Worm (Caenorhabditis elegans) whole organism, L1 larva: ENCODE data around the gene rgs-5.

ENCODE experiments used
- C16A3.4 ChIP-seq: fragments of 150-350 bp; optimal IDR thresholded peaks from 2 replicates; lab custom pipeline; 2014; ENCODE audit warnings: missing biosample characterization, missing genetic modification characterization
- Y116A8C.19 ChIP-seq: sonication (generic microtip); optimal IDR thresholded peaks from 2 replicates; lab custom pipeline; 2016; ENCODE audit warnings: missing compliant biosample characterization, missing genetic modification characterization, borderline replicate concordance
- ceh-63 ChIP-seq: fragments of 200-800 bp; sonication (Bioruptor generic); optimal IDR thresholded peaks from 2 replicates; lab custom pipeline; 2018; ENCODE audit warnings: mild to moderate bottlenecking, missing genetic modification characterization, missing compliant biosample characterization
- ceh-8 ChIP-seq: fragments of 200-800 bp; sonication (Bioruptor generic); optimal IDR thresholded peaks from 2 replicates; lab custom pipeline; 2018; ENCODE audit warnings: mild to moderate bottlenecking, missing genetic modification characterization, moderate library complexity, missing compliant biosample characterization
- ceh-82 ChIP-seq, 3 experiments: fragments of 150-350 bp in 1 of 3; sonication (generic microtip) in 2 of 3; optimal IDR thresholded peaks; 2 replicates each; lab custom pipeline; 2014 to 2017; ENCODE audit warnings: missing biosample characterization in 3 of 3, missing genetic modification characterization in 3 of 3
- ceh-88 ChIP-seq: fragments of 200-800 bp; sonication (Bioruptor generic); IDR thresholded peaks from 2 replicates; pipeline ENCODE4 v1.3.6; 2022; ENCODE audit warnings: missing genetic modification characterization, missing compliant biosample characterization
- dsc-1 ChIP-seq: sonication (generic microtip); optimal IDR thresholded peaks from 2 replicates; lab custom pipeline; 2016; ENCODE audit warnings: mild to moderate bottlenecking, missing genetic modification characterization, missing compliant biosample characterization
- efl-1 ChIP-seq, 4 experiments: fragments of 150-350 bp; optimal IDR thresholded peaks in 3 of 4; peaks in 1 of 4; 1 replicate in 1 of 4; 2 replicates in 3 of 4; lab custom pipeline; 2014; ENCODE audit warnings: missing biosample characterization in 2 of 4, missing genetic modification characterization in 2 of 4, missing genetic modification reagents in 2 of 4
- efl-3 ChIP-seq: fragments of 200-800 bp; sonication (Bioruptor generic); optimal IDR thresholded peaks from 2 replicates; lab custom pipeline; 2018; ENCODE audit warnings: mild to moderate bottlenecking, missing genetic modification characterization, missing compliant biosample characterization
- egl-13 ChIP-seq: sonication (generic microtip); optimal IDR thresholded peaks from 2 replicates; lab custom pipeline; 2016; ENCODE audit warnings: missing genotype, missing genetic modification reagents, missing genetic modification characterization, missing compliant biosample characterization
- egl-27 ChIP-seq, 2 experiments: fragments of 150-350 bp in 1 of 2; sonication (generic microtip); optimal IDR thresholded peaks; 3 replicates each; lab custom pipeline; 2017 to 2018; ENCODE audit warnings: missing biosample characterization in 2 of 2, missing genetic modification characterization in 2 of 2, missing genetic modification reagents in 2 of 2
- elt-3 ChIP-seq, 6 experiments: fragments of 150-350 bp in 1 of 6; sonication (generic microtip); optimal IDR thresholded peaks; 2 replicates each; lab custom pipeline; 2017 to 2018; ENCODE audit warnings: missing biosample characterization in 6 of 6, missing genetic modification characterization in 6 of 6, inconsistent platforms in 1 of 6
- fkh-10 ChIP-seq: sonication (generic microtip); optimal IDR thresholded peaks from 2 replicates; lab custom pipeline; 2017; ENCODE audit warnings: missing biosample characterization, missing genetic modification reagents, missing genetic modification characterization
- fkh-4 ChIP-seq: sonication (generic microtip); optimal IDR thresholded peaks from 2 replicates; lab custom pipeline; 2016; ENCODE audit warnings: missing compliant biosample characterization, missing genetic modification characterization, borderline replicate concordance
- fkh-8 ChIP-seq: sonication (generic microtip); optimal IDR thresholded peaks from 2 replicates; lab custom pipeline; 2016; ENCODE audit warnings: mild to moderate bottlenecking, missing genetic modification characterization, missing compliant biosample characterization
- grh-1 ChIP-seq: fragments of 200-800 bp; sonication (Bioruptor generic); IDR thresholded peaks from 2 replicates; pipeline ENCODE4 v1.3.6; 2022; ENCODE audit warnings: missing genetic modification reagents, missing genetic modification characterization, missing compliant biosample characterization
- hlh-17 ChIP-seq: fragments of 200-800 bp; sonication (Bioruptor generic); optimal IDR thresholded peaks from 2 replicates; lab custom pipeline; 2018; ENCODE audit warnings: missing genetic modification characterization, mild to moderate bottlenecking, missing compliant biosample characterization, moderate library complexity, borderline replicate concordance
- hpl-2 ChIP-seq: fragments of 150-350 bp; optimal IDR thresholded peaks from 2 replicates; lab custom pipeline; 2014; ENCODE audit warnings: missing biosample characterization, missing genetic modification reagents, missing genetic modification characterization
- irx-1 ChIP-seq: sonication (generic microtip); optimal IDR thresholded peaks from 2 replicates; lab custom pipeline; 2016; ENCODE audit warnings: missing genetic modification characterization, missing compliant biosample characterization
- lin-15B ChIP-seq: fragments of 150-350 bp; sonication (generic microtip); optimal IDR thresholded peaks from 3 replicates; lab custom pipeline; 2014; ENCODE audit warnings: missing biosample characterization, missing genetic modification characterization
- lin-35 ChIP-seq, 2 experiments: fragments of 150-350 bp; optimal IDR thresholded peaks; 2 replicates each; lab custom pipeline; 2014; ENCODE audit warnings: missing biosample characterization in 2 of 2, missing genetic modification characterization in 2 of 2, missing genetic modification reagents in 2 of 2
- lin-39 ChIP-seq: fragments of 150-350 bp; optimal IDR thresholded peaks from 2 replicates; lab custom pipeline; 2014; ENCODE audit warnings: missing biosample characterization, missing genetic modification reagents, missing genetic modification characterization
- lsy-2 ChIP-seq, 2 experiments: fragments of 150-350 bp; optimal IDR thresholded peaks; 2 replicates each; lab custom pipeline; 2014; ENCODE audit warnings: missing biosample characterization in 2 of 2, missing genetic modification characterization in 2 of 2
- mdl-1 ChIP-seq, 2 experiments: fragments of 150-350 bp; optimal IDR thresholded peaks; 2 replicates each; lab custom pipeline; 2014 to 2017; ENCODE audit warnings: missing biosample characterization in 2 of 2, missing genetic modification characterization in 2 of 2, inconsistent platforms in 1 of 2
- nhr-19 ChIP-seq: fragments of 200-800 bp; sonication (Bioruptor generic); conservative IDR thresholded peaks from 2 replicates; pipeline ENCODE4 v1.3.6; 2022; ENCODE audit warnings: missing genetic modification characterization, missing compliant biosample characterization
- nhr-20 ChIP-seq: sonication (generic microtip); optimal IDR thresholded peaks from 2 replicates; lab custom pipeline; 2016; ENCODE audit warnings: mild to moderate bottlenecking, missing genetic modification characterization, missing compliant biosample characterization
- nhr-47 ChIP-seq: sonication (generic microtip); optimal IDR thresholded peaks from 2 replicates; lab custom pipeline; 2016; ENCODE audit warnings: mild to moderate bottlenecking, missing genetic modification characterization, moderate library complexity, missing compliant biosample characterization
- nhr-77 ChIP-seq: fragments of 150-350 bp; optimal IDR thresholded peaks from 2 replicates; lab custom pipeline; 2014; ENCODE audit warnings: missing biosample characterization, missing genetic modification characterization
- nhr-84 ChIP-seq: sonication (generic microtip); optimal IDR thresholded peaks from 2 replicates; lab custom pipeline; 2017; ENCODE audit warnings: missing biosample characterization, missing genetic modification characterization
- nhr-85 ChIP-seq: sonication (generic microtip); peaks from one replicate; lab custom pipeline; 2016; ENCODE audit warnings: missing genetic modification characterization, inconsistent platforms, missing compliant biosample characterization
- nhr-90 ChIP-seq: sonication (generic microtip); optimal IDR thresholded peaks from 2 replicates; lab custom pipeline; 2016; ENCODE audit warnings: mild to moderate bottlenecking, missing genetic modification characterization, missing compliant biosample characterization; ENCODE audit not compliant: poor library complexity
- pag-3 ChIP-seq: sonication (generic microtip); optimal IDR thresholded peaks from 2 replicates; lab custom pipeline; 2017; ENCODE audit warnings: missing genetic modification characterization, mild to moderate bottlenecking, missing compliant biosample characterization, antibody characterized with exemption, borderline replicate concordance; ENCODE audit not compliant: insufficient read depth
- pax-3 ChIP-seq: fragments of 200-800 bp; sonication (Bioruptor generic); optimal IDR thresholded peaks from 2 replicates; lab custom pipeline; 2018; ENCODE audit warnings: mild to moderate bottlenecking, missing genetic modification characterization, moderate library complexity, missing compliant biosample characterization
- pqm-1 ChIP-seq: sonication (generic microtip); optimal IDR thresholded peaks from 3 replicates; lab custom pipeline; 2017; ENCODE audit warnings: missing biosample characterization, missing genetic modification characterization
- sox-4 ChIP-seq: sonication (generic microtip); optimal IDR thresholded peaks from 2 replicates; lab custom pipeline; 2016; ENCODE audit warnings: missing genetic modification characterization, missing compliant biosample characterization
- sptf-1 ChIP-seq: fragments of 150-350 bp; optimal IDR thresholded peaks from 2 replicates; lab custom pipeline; 2014; ENCODE audit warnings: missing biosample characterization, missing genetic modification characterization
- tbx-2 ChIP-seq: sonication (generic microtip); optimal IDR thresholded peaks from 2 replicates; lab custom pipeline; 2016; ENCODE audit warnings: missing genetic modification characterization, missing compliant biosample characterization
- tlp-1 ChIP-seq: fragments of 150-350 bp; optimal IDR thresholded peaks from 2 replicates; lab custom pipeline; 2014; ENCODE audit warnings: missing biosample characterization, missing genetic modification characterization
- unc-30 ChIP-seq: sonication (generic microtip); optimal IDR thresholded peaks from 2 replicates; lab custom pipeline; 2017; ENCODE audit warnings: missing biosample characterization, missing genetic modification characterization
- unc-86 ChIP-seq: sonication (generic microtip); optimal IDR thresholded peaks from 2 replicates; lab custom pipeline; 2016; ENCODE audit warnings: missing genetic modification characterization, missing compliant biosample characterization
- xbp-1 ChIP-seq: sonication (generic microtip); optimal IDR thresholded peaks from 2 replicates; lab custom pipeline; 2016; ENCODE audit warnings: missing genetic modification characterization, missing compliant biosample characterization

The rgs-5 gene

ce11 chrIII:5722550-5722949 lies 24.2 kb downstream of the rgs-5 start, which contains the start of gene wrm-1:
wrm-1 (plus strand) TSS chrIII:5722850.
- TF ChIP-seq nhr-90 (tag; lab: Kevin White, UChicago) (no peak), ceh-82 (tag; optimal IDR thresholded peaks at IDR 0.05; lab: Kevin White, UChicago) (no peak), ceh-8 (no peak), Y116A8C.19 (tag; lab: Kevin White, UChicago) (no peak), dsc-1 (tag; lab: Kevin White, UChicago) (no peak), sox-4 (no peak), pax-3 (tag; lab: Kevin White, UChicago) (no peak), nhr-19 (GFP tag; lab: Robert Waterston, UW) (no peak), fkh-4 (tag; lab: Kevin White, UChicago) (no peak), ceh-63 (GFP tag; lab: Kevin White, UChicago) (no peak), pag-3 (tag; lab: Kevin White, UChicago) (no peak), lsy-2 (tag; optimal IDR thresholded peaks at IDR 0.05; lab: Kevin White, UChicago) (no peak)

- TF ChIP-seq pqm-1 (tag; lab: Kevin White, UChicago) (no peak), fkh-8 (tag; lab: Kevin White, UChicago) (no peak), fkh-10 (no peak), hlh-17 (GFP tag; lab: Kevin White, UChicago) (no peak), pax-3 (tag; lab: Kevin White, UChicago) (no peak), hpl-2 (GFP tag; lab: Kevin White, UChicago) (no peak)
Measured at ce11 chrIII:5727827-5728226, 29.5 kb downstream of the rgs-5 start, which contains the start of gene egg-1. egg-1 (plus strand) TSS chrIII:5728180.

- TF ChIP-seq lsy-2 (tag; optimal IDR thresholded peaks at IDR 0.05; lab: Kevin White, UChicago) = no peak
- no peak for TF ChIP-seq lin-35 (GFP tag; optimal IDR thresholded peaks at IDR 0.05; lab: Kevin White, UChicago)
- TF ChIP-seq sptf-1 (tag; lab: Kevin White, UChicago) = no peak
- TF ChIP-seq irx-1 (tag; lab: Kevin White, UChicago) = no peak
- no peak for TF ChIP-seq lin-39 (tag; lab: Kevin White, UChicago)
- TF ChIP-seq dsc-1 (tag; lab: Kevin White, UChicago) = no peak
- TF ChIP-seq egl-13 (tag; lab: Kevin White, UChicago) = no peak
- no peak for TF ChIP-seq nhr-85 (tag; lab: Kevin White, UChicago)
- TF ChIP-seq egl-27 (tag; optimal IDR thresholded peaks at IDR 0.05; lab: Kevin White, UChicago) = no peak
- no peak for TF ChIP-seq tbx-2 (tag; lab: Kevin White, UChicago)
- no peak for TF ChIP-seq nhr-20 (tag; lab: Kevin White, UChicago)
- TF ChIP-seq Y116A8C.19 (tag; lab: Kevin White, UChicago) = no peak
- no peak for TF ChIP-seq C16A3.4 (tag; lab: Kevin White, UChicago)
- no peak for TF ChIP-seq ceh-88 (GFP tag; lab: Robert Waterston, UW)
- no peak for TF ChIP-seq nhr-84 (tag; lab: Kevin White, UChicago)
- no peak for TF ChIP-seq nhr-47 (tag; lab: Kevin White, UChicago)
- TF ChIP-seq mdl-1 (tag; optimal IDR thresholded peaks at IDR 0.05; lab: Kevin White, UChicago) = no peak
- no peak for TF ChIP-seq fkh-8 (tag; lab: Kevin White, UChicago)
- no peak for TF ChIP-seq lin-15B
- no peak for TF ChIP-seq ceh-63 (GFP tag; lab: Kevin White, UChicago)
Measured at ce11 chrIII:5729367-5729766, 31.0 kb downstream of the rgs-5 start.

- TF ChIP-seq tlp-1 (tag; lab: Kevin White, UChicago) (no peak), fkh-10 (no peak), hlh-17 (GFP tag; lab: Kevin White, UChicago) (no peak), nhr-20 (tag; lab: Kevin White, UChicago) (no peak), unc-86 (tag; lab: Kevin White, UChicago) (no peak), unc-30 (no peak), elt-3 (tag; optimal IDR thresholded peaks at IDR 0.05; lab: Kevin White, UChicago) (no peak), efl-1 (optimal IDR thresholded peaks at IDR 0.05; lab: Kevin White, UChicago) (no peak), efl-1 (GFP tag; optimal IDR thresholded peaks at IDR 0.05 in 1 of 2; lab: Kevin White, UChicago) (no peak), nhr-77 (tag; lab: Kevin White, UChicago) (no peak), xbp-1 (tag; lab: Kevin White, UChicago) (no peak), grh-1 (no peak), lsy-2 (tag; optimal IDR thresholded peaks at IDR 0.05; lab: Kevin White, UChicago) (no peak), efl-3 (no peak)
Measured at ce11 chrIII:5730041-5730440, 31.7 kb downstream of the rgs-5 start.
